Worm (Caenorhabditis elegans): Measurements from ENCODE around the gene T01B6.1.

Gene T01B6.1

DNA sequence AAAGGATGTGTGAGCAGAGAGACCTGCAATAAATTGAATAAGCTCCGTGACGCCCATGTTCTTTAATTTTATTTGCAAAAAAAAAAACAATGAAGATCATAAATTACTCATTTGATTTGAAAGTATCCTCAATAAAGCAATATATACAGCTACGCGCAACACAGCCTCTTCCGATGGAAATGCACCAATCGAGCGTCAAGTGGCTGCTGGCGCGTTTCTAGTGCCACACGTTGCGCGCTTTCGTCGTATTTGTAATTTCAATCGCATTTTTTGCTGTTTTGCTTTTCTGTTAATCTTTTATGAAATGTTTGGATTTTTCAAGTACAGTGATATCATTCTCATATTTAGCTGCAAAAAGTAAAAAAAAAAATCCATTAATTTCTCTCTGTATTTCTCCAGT lies 46.7 kb downstream of the T01B6.1 start (continued):
- TF ChIP-seq Y56A3A.18 (GFP tag; IDR thresholded peaks at IDR 0.05) (0 out of 2 replicates have a peak, but pooled peaks have one; percentile 13), him-1 (tag; optimal IDR thresholded peaks at IDR 0.05) (no peak), egl-44 (GFP tag; IDR thresholded peaks at IDR 0.05) (no peak), F57C9.4 (tag; optimal IDR thresholded peaks at IDR 0.05) (no peak), F39B2.1 (GFP tag; IDR thresholded peaks at IDR 0.05) (no peak), F37B4.10 (GFP tag; IDR thresholded peaks at IDR 0.05) (no peak), dpff-1 (tag; optimal IDR thresholded peaks at IDR 0.05) (no peak), nfyb-1 (GFP tag; IDR thresholded peaks at IDR 0.05) (no peak), zim-3 (tag; optimal IDR thresholded peaks at IDR 0.05) (no peak), F52B5.7 (tag; optimal IDR thresholded peaks at IDR 0.05) (no peak), C17E4.6 (GFP tag; IDR thresholded peaks at IDR 0.05) (no peak), tbp1 (GFP tag; optimal IDR thresholded peaks at IDR 0.05) (peak; percentile 2), pha-4 (tag; optimal IDR thresholded peaks at IDR 0.05) (no peak), F33H1.4 (GFP tag; IDR thresholded peaks at IDR 0.05) (no peak), hlh-12 (tag; optimal IDR thresholded peaks at IDR 0.05) (no peak), Y95B8A.8 (GFP tag; IDR thresholded peaks at IDR 0.05) (no peak), rpc-1 (optimal IDR thresholded peaks at IDR 0.05) (no peak), rpc-1 (tag; optimal IDR thresholded peaks at IDR 0.05) (no peak), mcd-1 (GFP tag; IDR thresholded peaks at IDR 0.05) (no peak), B0019.2 (GFP tag; conservative IDR thresholded peaks at IDR 0.05) (no peak), akir-1 (GFP tag; optimal IDR thresholded peaks at IDR 0.05) (no peak), lin-40 (tag; optimal IDR thresholded peaks at IDR 0.05) (peak; percentile 54), attf-3 (GFP tag; conservative IDR thresholded peaks at IDR 0.05) (no peak), F55B11.4 (tag; optimal IDR thresholded peaks at IDR 0.05; ENCODE audit: borderline replicate concordance, insufficient read depth) (no peak), hsf-1 (GFP tag; IDR thresholded peaks at IDR 0.05) (no peak), B0261.1 (tag; optimal IDR thresholded peaks at IDR 0.05) (no peak), athp-1 (tag; optimal IDR thresholded peaks at IDR 0.05) (no peak), ZK185.1 (tag; optimal IDR thresholded peaks at IDR 0.05; ENCODE audit: poor library complexity, severe bottlenecking) (peak; percentile 29), hlh-26 (GFP tag; conservative IDR thresholded peaks at IDR 0.05) (no peak), snpc-1.1 (tag; optimal IDR thresholded peaks at IDR 0.05; ENCODE audit: insufficient read depth) (no peak), ztf-22 (GFP tag; optimal IDR thresholded peaks at IDR 0.05) (no peak), B0035.1 (tag; optimal IDR thresholded peaks at IDR 0.05) (no peak), hmg-1.2 (GFP tag; IDR thresholded peaks at IDR 0.05) (peak; percentile 33), F22D6.2 (tag; optimal IDR thresholded peaks at IDR 0.05) (no peak), D2030.7 (GFP tag; IDR thresholded peaks at IDR 0.05) (no peak), lin-26 (GFP tag; IDR thresholded peaks at IDR 0.05) (no peak), sea-2 (GFP tag; IDR thresholded peaks at IDR 0.05) (no peak), bed-1 (GFP tag; IDR thresholded peaks at IDR 0.05) (no peak), cebp-1 (GFP tag; IDR thresholded peaks at IDR 0.05) (no peak), cebp-1 (tag; optimal IDR thresholded peaks at IDR 0.05) (no peak), lin-35 (GFP tag; optimal IDR thresholded peaks at IDR 0.05) (peak in 1 of 3 experiments; percentile 27), C06A6.2 (GFP tag; conservative IDR thresholded peaks at IDR 0.05) (no peak), unc-130 (GFP tag; optimal IDR thresholded peaks at IDR 0.05) (no peak), nhr-80 (tag; optimal IDR thresholded peaks at IDR 0.05) (no peak), egrh-3 (GFP tag; IDR thresholded peaks at IDR 0.05) (no peak), sptf-2 (GFP tag; optimal IDR thresholded peaks at IDR 0.05) (no peak), nhr-179 (tag; optimal IDR thresholded peaks at IDR 0.05) (no peak), madf-8 (GFP tag; conservative IDR thresholded peaks at IDR 0.05) (no peak), tbx-9 (tag; optimal IDR thresholded peaks at IDR 0.05; ENCODE audit: borderline replicate concordance) (no peak), lsy-27 (tag; optimal IDR thresholded peaks at IDR 0.05; ENCODE audit: borderline replicate concordance, insufficient read depth) (no peak)
